Fruit fly (Drosophila melanogaster) ovary, adult (tissue): ENCODE data around the gene Baldspot.

Source experiments
- CG17801 ChIP-seq: fragments of 200-800 bp; optimal IDR thresholded peaks from 2 replicates; lab custom pipeline; 2019; ENCODE audit warnings: missing biosample characterization, mild to moderate bottlenecking, missing genetic modification characterization, moderate library complexity; ENCODE audit not compliant: partially characterized antibody

Baldspot gene

DNA sequence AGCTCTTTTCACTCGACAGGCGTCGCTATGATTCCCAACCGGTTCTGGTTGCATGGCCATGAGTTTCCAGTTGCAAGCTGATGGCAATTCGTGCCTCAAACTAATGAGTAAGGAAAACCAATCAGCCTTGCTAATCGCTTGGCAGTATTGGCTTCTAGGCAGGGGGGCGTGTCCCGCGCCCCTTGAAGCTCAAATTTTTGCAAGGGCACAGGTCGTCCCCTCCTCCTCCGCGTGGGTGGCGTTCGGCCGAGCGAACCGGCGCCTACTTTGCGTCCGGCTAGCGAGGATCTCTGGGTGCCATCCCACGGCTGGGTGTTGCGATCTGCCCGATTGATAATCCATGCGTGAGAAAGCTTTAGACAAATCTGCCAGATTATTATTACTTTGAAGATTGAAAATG, 7.7 kb downstream of the Baldspot start:
- TF ChIP-seq CG17801 (GFP tag; lab: Kevin White, UChicago) = no peak

dm6 chr3L:16652531-16652930, 8.9 kb downstream of the Baldspot start:
- TF ChIP-seq CG17801 (GFP tag; lab: Kevin White, UChicago) = no peak

dm6 chr3L:16651127-16651526, 10.3 kb downstream of the Baldspot start:
- no peak for TF ChIP-seq CG17801 (GFP tag; lab: Kevin White, UChicago)

DNA sequence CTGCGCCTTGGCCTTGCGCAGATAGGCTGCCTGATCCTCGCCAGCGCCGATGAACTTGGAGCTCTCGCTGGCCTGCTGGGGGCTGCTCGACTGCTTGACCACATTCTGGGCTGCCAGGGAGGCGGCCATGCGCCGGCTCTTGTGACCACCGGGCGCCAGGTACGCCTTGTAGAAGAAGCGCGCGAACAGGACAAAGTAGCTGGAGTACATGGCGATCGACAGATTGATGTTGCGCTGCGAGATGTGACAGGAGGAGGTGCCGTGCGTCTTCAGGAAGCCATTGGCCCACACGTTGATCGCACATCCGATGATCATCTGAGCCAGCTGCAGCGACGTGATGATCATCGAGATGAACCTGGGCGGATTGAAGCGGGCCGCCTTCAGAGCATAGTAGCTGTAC, 11.3 kb downstream of the Baldspot start:
- TF ChIP-seq CG17801 (GFP tag; lab: Kevin White, UChicago) = no peak

DNA sequence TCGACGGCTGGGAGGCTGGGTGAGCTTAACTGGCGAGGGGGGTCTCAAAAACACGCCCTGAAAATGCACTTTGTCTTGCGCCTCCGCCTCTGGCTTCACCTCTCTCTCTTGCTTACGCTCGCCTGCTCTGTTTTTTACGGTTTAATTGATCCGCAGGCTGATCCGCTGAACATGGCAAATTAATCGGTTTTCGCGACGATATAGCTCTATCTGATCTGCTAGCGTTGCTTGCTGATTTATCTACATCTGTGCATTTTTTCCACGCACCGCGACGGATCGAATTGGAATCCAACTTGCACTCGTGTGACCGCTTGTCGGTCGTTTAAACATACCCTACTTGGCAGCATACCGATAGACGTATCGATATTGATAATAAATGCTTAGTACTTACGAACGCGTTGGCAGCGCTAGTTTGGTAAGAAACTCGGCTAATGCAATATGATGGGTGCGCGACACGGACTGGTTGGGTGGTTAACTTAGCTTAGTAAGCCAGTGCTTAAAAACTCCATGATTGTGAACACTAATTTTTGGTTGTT, 13.8 kb downstream of the Baldspot start, which contains the start of gene Abl:
Abl (minus strand) TSS at position 305 of the 536 bp plus-strand sequence.
- peak; percentile 75 for TF ChIP-seq CG17801 (GFP tag; lab: Kevin White, UChicago)

DNA sequence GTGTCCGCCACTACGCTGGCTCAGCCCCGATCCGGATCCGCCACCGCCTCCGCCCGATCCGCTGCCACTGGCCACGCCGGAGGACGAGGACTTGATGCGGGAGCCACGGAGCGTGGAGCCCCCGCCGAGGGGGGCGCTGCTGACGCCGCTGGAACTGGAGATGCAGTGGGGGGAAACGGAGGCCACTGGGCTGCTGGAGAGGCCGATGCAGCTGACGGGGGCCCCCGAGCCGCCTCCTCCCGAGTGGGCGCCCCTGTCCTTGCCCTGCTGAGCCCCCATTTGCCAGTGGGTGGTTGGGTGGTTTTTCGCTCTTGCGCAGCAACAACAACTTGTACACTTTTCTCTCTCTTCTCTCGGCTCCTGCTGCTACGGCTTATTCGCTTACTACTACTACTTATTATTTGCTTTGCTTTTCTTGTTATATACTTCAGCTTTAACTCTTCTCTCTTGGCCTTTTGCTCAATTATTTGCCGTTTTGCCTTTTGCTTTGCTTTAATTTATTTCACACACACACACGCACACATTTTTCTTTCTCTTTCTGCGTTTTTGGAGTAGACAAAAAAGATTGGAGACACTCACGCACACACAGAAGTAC, 14.5 kb downstream of the Baldspot start:
- TF ChIP-seq CG17801 (GFP tag; lab: Kevin White, UChicago) = no peak

dm6 chr3L:16645323-16645982, 16.0 kb downstream of the Baldspot start:
- TF ChIP-seq CG17801 (GFP tag; lab: Kevin White, UChicago) = no peak

- no peak for TF ChIP-seq CG17801 (GFP tag; lab: Kevin White, UChicago)
Observed at dm6 chr3L:16644505-16644904, 16.9 kb downstream of the Baldspot start.

- peak; percentile 34 for TF ChIP-seq CG17801 (GFP tag; lab: Kevin White, UChicago)
Observed at dm6 chr3L:16642954-16643353, 18.5 kb downstream of the Baldspot start.

DNA sequence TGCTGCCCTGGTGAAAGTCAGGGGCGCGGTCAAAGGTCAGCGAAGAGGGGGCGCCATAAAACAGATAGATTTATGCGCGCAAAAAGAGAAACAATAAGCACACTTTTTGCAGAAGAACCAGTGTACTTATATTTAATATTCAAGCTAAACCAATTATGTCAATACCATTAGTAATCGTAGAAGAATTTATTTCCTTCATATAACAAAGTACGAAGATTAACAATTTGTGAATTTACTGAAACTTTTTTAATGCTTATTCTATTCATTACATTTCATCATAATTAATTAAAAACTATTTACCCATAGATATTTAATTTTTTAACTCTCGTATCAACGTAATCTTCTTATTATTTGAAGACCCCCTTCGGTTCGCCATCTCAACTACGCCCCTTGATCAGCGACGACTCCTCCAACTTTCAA, 19.3 kb downstream of the Baldspot start:
- TF ChIP-seq CG17801 (GFP tag; lab: Kevin White, UChicago) = no peak

dm6 chr3L:16641094-16641493, 20.3 kb downstream of the Baldspot start:
- no peak for TF ChIP-seq CG17801 (GFP tag; lab: Kevin White, UChicago)

dm6 chr3L:16640509-16641068, 20.8 kb downstream of the Baldspot start:
- no peak for TF ChIP-seq CG17801 (GFP tag; lab: Kevin White, UChicago)

DNA sequence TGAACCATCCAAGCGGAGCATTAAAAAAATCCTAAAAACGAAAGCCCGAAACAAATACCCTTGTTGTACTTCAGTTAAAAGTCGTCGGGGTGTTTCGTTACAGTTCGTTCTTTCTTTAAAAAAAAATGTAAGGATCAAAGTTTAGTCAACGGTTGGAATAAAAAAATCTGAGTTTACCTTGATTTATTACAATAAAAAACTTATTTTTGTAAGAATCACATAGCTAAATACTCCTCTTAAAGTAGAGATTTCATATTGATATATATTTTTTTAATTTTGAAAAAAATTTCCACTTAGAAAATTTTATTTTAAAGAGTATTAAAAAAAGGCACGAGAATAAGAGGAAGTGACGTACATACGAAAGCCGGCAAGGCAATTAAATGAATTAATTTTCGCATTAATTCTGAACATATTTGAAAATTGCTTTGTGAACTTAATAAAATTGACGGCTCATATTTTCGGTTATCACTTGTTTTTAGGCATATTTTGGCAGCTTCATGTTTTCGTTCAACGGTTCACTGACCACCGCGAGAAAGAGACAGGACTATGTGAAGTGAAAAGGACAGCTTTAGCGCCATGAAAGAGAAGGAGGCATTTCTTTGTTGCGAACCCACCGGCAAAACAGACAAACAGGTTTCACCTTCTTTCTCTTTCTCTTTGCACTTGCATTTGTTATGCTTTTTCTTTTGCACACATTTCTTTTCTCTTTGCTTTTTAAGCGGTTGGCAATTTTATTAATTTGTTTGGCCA, 22.6 kb downstream of the Baldspot start:
- TF ChIP-seq CG17801 (GFP tag; lab: Kevin White, UChicago) = no peak

DNA sequence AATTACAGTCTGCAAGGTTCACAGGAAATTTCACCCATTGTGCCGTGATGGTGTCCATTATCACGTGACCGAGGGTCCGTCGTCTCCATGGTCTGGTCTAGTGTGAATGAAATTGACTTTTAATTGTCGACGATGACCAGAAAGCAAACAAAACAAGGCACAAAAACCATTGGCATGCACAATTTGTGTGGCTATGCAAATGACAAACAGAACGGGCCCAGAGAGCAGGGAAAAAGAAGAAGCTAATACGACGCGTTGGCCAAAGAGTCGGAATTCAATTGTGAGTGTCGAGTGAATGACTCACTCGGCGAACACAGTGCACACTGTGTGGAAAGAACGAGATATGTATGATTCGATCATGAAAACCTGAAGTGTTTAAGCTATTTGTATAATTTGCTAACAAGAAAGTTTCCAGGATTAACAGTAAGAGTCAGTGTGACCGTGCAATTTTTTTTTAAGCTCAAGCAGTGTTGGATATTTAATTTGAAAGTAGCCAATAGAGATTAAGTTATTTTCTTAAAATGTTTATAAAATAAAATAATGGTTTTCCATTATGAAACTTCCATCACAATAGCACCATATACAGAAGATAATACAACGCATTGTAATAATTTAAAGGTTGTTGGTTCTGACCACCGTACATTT, 25.7 kb downstream of the Baldspot start:
- TF ChIP-seq CG17801 (GFP tag; lab: Kevin White, UChicago) = no peak

- TF ChIP-seq CG17801 (GFP tag; lab: Kevin White, UChicago) = no peak
Observed at dm6 chr3L:16634529-16634928, 26.9 kb downstream of the Baldspot start.
